Fruit fly (Drosophila melanogaster) whole organism, prepupa: Measurements from ENCODE around the gene Phlpp.
A peak's percentile ranks its signal among the peaks of the same experiment; 100 is the strongest.

Experiments used
- Blimp-1 ChIP-seq: fragments of 200-800 bp; sonication (Bioruptor generic); optimal IDR thresholded peaks from 3 replicates; lab custom pipeline; 2017; ENCODE audit warnings: missing biosample characterization, missing genetic modification characterization, mild to moderate bottlenecking, moderate library complexity, missing genetic modification reagents
- CG10631 ChIP-seq: fragments of 200-800 bp; sonication (Bioruptor generic); optimal IDR thresholded peaks from 2 replicates; lab custom pipeline; 2016; ENCODE audit warnings: missing biosample characterization, missing genetic modification characterization
- CG11294 ChIP-seq: fragments of 200-800 bp; sonication (Bioruptor generic); IDR thresholded peaks from 2 replicates; pipeline ENCODE4 v1.3.6; 2022; ENCODE audit warnings: missing biosample characterization, missing genetic modification characterization
- CG11902 ChIP-seq: fragments of 200-800 bp; sonication (Bioruptor generic); optimal IDR thresholded peaks from 3 replicates; lab custom pipeline; 2016; ENCODE audit warnings: missing biosample characterization, missing genetic modification characterization
- CG15336 ChIP-seq: fragments of 200-800 bp; sonication (Bioruptor generic); IDR thresholded peaks from 2 replicates; pipeline ENCODE4 v1.3.6; 2022; ENCODE audit warnings: missing biosample characterization, missing genetic modification characterization
- CG1621 ChIP-seq: fragments of 200-800 bp; sonication (Bioruptor generic); optimal IDR thresholded peaks from 3 replicates; lab custom pipeline; 2018; ENCODE audit warnings: missing biosample characterization, mild to moderate bottlenecking, missing genetic modification characterization
- CG3032 ChIP-seq: fragments of 200-800 bp; optimal IDR thresholded peaks from 2 replicates; lab custom pipeline; 2019; ENCODE audit warnings: missing biosample characterization, mild to moderate bottlenecking, missing genetic modification characterization, moderate library complexity
- CG31627 ChIP-seq: fragments of 200-800 bp; sonication (Bioruptor generic); optimal IDR thresholded peaks from 3 replicates; lab custom pipeline; 2016; ENCODE audit warnings: missing biosample characterization, missing genetic modification characterization
- CG32006 ChIP-seq: fragments of 200-800 bp; sonication (Bioruptor generic); optimal IDR thresholded peaks from 3 replicates; lab custom pipeline; 2017; ENCODE audit warnings: missing biosample characterization, mild to moderate bottlenecking, missing genetic modification characterization
- CG3919 ChIP-seq: fragments of 200-800 bp; sonication (Bioruptor generic); optimal IDR thresholded peaks from 3 replicates; lab custom pipeline; 2016; ENCODE audit warnings: missing biosample characterization, missing genetic modification characterization
- CG4318 ChIP-seq: fragments of 200-800 bp; sonication (Bioruptor generic); optimal IDR thresholded peaks from 3 replicates; lab custom pipeline; 2017; ENCODE audit warnings: missing biosample characterization, mild to moderate bottlenecking, missing genetic modification characterization
- CG6163 ChIP-seq: fragments of 200-800 bp; sonication (Bioruptor generic); IDR thresholded peaks from 3 replicates; pipeline ENCODE4 v1.3.6; 2022; ENCODE audit warnings: missing biosample characterization, missing genetic modification characterization
- CG6792 ChIP-seq: fragments of 200-800 bp; sonication (Bioruptor generic); optimal IDR thresholded peaks from 3 replicates; lab custom pipeline; 2016; ENCODE audit warnings: missing biosample characterization, missing genetic modification characterization
- CG6808 ChIP-seq: fragments of 200-800 bp; sonication (Bioruptor generic); optimal IDR thresholded peaks from 3 replicates; lab custom pipeline; 2017; ENCODE audit warnings: missing biosample characterization, missing genetic modification characterization, mild to moderate bottlenecking, moderate library complexity, missing genetic modification reagents
- CG8319 ChIP-seq: fragments of 200-800 bp; sonication (Bioruptor generic); optimal IDR thresholded peaks from 3 replicates; lab custom pipeline; 2016; ENCODE audit warnings: missing biosample characterization, missing genetic modification characterization
- CG8632 ChIP-seq: fragments of 200-800 bp; sonication (Bioruptor generic); optimal IDR thresholded peaks from 3 replicates; lab custom pipeline; 2016; ENCODE audit warnings: missing biosample characterization, missing genetic modification characterization
- CG9139 ChIP-seq: fragments of 200-800 bp; sonication (Bioruptor generic); optimal IDR thresholded peaks from 3 replicates; lab custom pipeline; 2017; ENCODE audit warnings: missing biosample characterization, mild to moderate bottlenecking, missing genetic modification characterization
- Eip75B ChIP-seq: fragments of 200-800 bp; sonication (Bioruptor generic); optimal IDR thresholded peaks from 3 replicates; lab custom pipeline; 2016; ENCODE audit warnings: missing biosample characterization, missing genetic modification characterization
- Eip78C ChIP-seq: fragments of 200-800 bp; sonication (Bioruptor generic); peaks from one replicate; lab custom pipeline; 2016; ENCODE audit warnings: missing biosample characterization, missing genetic modification characterization
- Ets21C ChIP-seq: fragments of 200-800 bp; sonication (Bioruptor generic); optimal IDR thresholded peaks from 3 replicates; lab custom pipeline; 2016; ENCODE audit warnings: missing biosample characterization, missing genetic modification characterization
- Ets96B ChIP-seq: fragments of 200-800 bp; optimal IDR thresholded peaks from 2 replicates; lab custom pipeline; 2019; ENCODE audit warnings: missing biosample characterization, mild to moderate bottlenecking, missing genetic modification characterization, moderate library complexity
- Gug ChIP-seq: fragments of 200-800 bp; sonication (Bioruptor generic); IDR thresholded peaks from 2 replicates; pipeline ENCODE4 v1.3.6; 2022; ENCODE audit warnings: missing biosample characterization, missing genetic modification characterization
- Hr38 ChIP-seq: sonication (Bioruptor generic); optimal IDR thresholded peaks from 2 replicates; lab custom pipeline; 2016; ENCODE audit warnings: missing biosample characterization, missing genetic modification characterization
- Hr39 ChIP-seq: fragments of 200-800 bp; sonication (Bioruptor generic); optimal IDR thresholded peaks from 2 replicates; lab custom pipeline; 2016; ENCODE audit warnings: missing biosample characterization, missing genetic modification characterization
- Hr4 ChIP-seq: fragments of 200-800 bp; sonication (Bioruptor generic); optimal IDR thresholded peaks from 3 replicates; lab custom pipeline; 2016; ENCODE audit warnings: missing biosample characterization, missing genetic modification characterization
- Lpt ChIP-seq: fragments of 200-800 bp; sonication (Bioruptor generic); optimal IDR thresholded peaks from 3 replicates; lab custom pipeline; 2016; ENCODE audit warnings: missing biosample characterization, missing genetic modification characterization
- Met ChIP-seq: fragments of 200-800 bp; sonication (Bioruptor generic); optimal IDR thresholded peaks from 3 replicates; lab custom pipeline; 2016; ENCODE audit warnings: missing biosample characterization, missing genetic modification characterization
- Smox ChIP-seq: fragments of 200-800 bp; sonication (Bioruptor generic); optimal IDR thresholded peaks from 3 replicates; lab custom pipeline; 2016; ENCODE audit warnings: missing biosample characterization, missing genetic modification characterization
- Sox102F ChIP-seq: fragments of 200-800 bp; sonication (Bioruptor generic); optimal IDR thresholded peaks from 2 replicates; lab custom pipeline; 2016; ENCODE audit warnings: missing biosample characterization, mild to moderate bottlenecking, missing genetic modification characterization
- achi ChIP-seq: fragments of 200-800 bp; sonication (Bioruptor generic); optimal IDR thresholded peaks from 3 replicates; lab custom pipeline; 2016; ENCODE audit warnings: missing biosample characterization, missing genetic modification characterization
- acj6 ChIP-seq: fragments of 200-800 bp; sonication (Bioruptor generic); optimal IDR thresholded peaks from 3 replicates; lab custom pipeline; 2016; ENCODE audit warnings: missing biosample characterization, missing genetic modification characterization
- cyc ChIP-seq: fragments of 200-800 bp; sonication (Bioruptor generic); optimal IDR thresholded peaks from 3 replicates; lab custom pipeline; 2016; ENCODE audit warnings: missing biosample characterization, missing genetic modification characterization
- dac ChIP-seq: fragments of 200-800 bp; sonication (Bioruptor generic); optimal IDR thresholded peaks from 2 replicates; lab custom pipeline; 2017; ENCODE audit warnings: missing biosample characterization, mild to moderate bottlenecking, missing genetic modification characterization
- dsx ChIP-seq: fragments of 200-800 bp; optimal IDR thresholded peaks from 3 replicates; lab custom pipeline; 2019; ENCODE audit warnings: missing biosample characterization, mild to moderate bottlenecking, missing genetic modification characterization, moderate library complexity; ENCODE audit not compliant: poor library complexity, severe bottlenecking
- eg ChIP-seq: fragments of 200-800 bp; sonication (Bioruptor generic); IDR thresholded peaks from 3 replicates; pipeline ENCODE4 v1.3.6; 2022; ENCODE audit warnings: missing biosample characterization, missing genetic modification characterization
- esn ChIP-seq: fragments of 200-800 bp; sonication (Bioruptor generic); optimal IDR thresholded peaks from 2 replicates; lab custom pipeline; 2016; ENCODE audit warnings: missing biosample characterization, mild to moderate bottlenecking, missing genetic modification characterization, moderate library complexity
- fd59A ChIP-seq: fragments of 200-800 bp; sonication (Bioruptor generic); optimal IDR thresholded peaks from 2 replicates; lab custom pipeline; 2017; ENCODE audit warnings: missing biosample characterization, mild to moderate bottlenecking, missing genetic modification characterization, missing genetic modification reagents
- fd85E ChIP-seq: fragments of 200-800 bp; sonication (Bioruptor generic); optimal IDR thresholded peaks from 3 replicates; lab custom pipeline; 2016; ENCODE audit warnings: missing biosample characterization, missing genetic modification characterization
- pdm3 ChIP-seq: fragments of 200-800 bp; sonication (Bioruptor generic); optimal IDR thresholded peaks from 3 replicates; lab custom pipeline; 2016; ENCODE audit warnings: missing biosample characterization, missing genetic modification characterization
- salr ChIP-seq, 2 experiments: fragments of 200-800 bp; sonication (Bioruptor generic); optimal IDR thresholded peaks; 3 replicates each; lab custom pipeline; 2016 to 2018; ENCODE audit warnings: missing biosample characterization in 2 of 2, missing genetic modification characterization in 2 of 2, mild to moderate bottlenecking in 1 of 2
- ss ChIP-seq, 2 experiments: fragments of 200-800 bp; sonication (Bioruptor generic); optimal IDR thresholded peaks; 2 replicates in 1 of 2; 3 replicates in 1 of 2; lab custom pipeline; 2017 to 2018; ENCODE audit warnings: mild to moderate bottlenecking in 2 of 2, missing biosample characterization in 2 of 2, missing genetic modification characterization in 2 of 2, moderate library complexity in 1 of 2
- svp ChIP-seq: fragments of 200-800 bp; sonication (Bioruptor generic); peaks from one replicate; lab custom pipeline; 2016; ENCODE audit warnings: missing biosample characterization, missing genetic modification characterization
- topi ChIP-seq: fragments of 200-800 bp; sonication (Bioruptor generic); optimal IDR thresholded peaks from 3 replicates; lab custom pipeline; 2016; ENCODE audit warnings: missing biosample characterization, missing genetic modification characterization
- vri ChIP-seq: fragments of 200-800 bp; sonication (Bioruptor generic); optimal IDR thresholded peaks from 3 replicates; lab custom pipeline; 2016; ENCODE audit warnings: missing biosample characterization, mild to moderate bottlenecking, missing genetic modification characterization

Phlpp gene

DNA sequence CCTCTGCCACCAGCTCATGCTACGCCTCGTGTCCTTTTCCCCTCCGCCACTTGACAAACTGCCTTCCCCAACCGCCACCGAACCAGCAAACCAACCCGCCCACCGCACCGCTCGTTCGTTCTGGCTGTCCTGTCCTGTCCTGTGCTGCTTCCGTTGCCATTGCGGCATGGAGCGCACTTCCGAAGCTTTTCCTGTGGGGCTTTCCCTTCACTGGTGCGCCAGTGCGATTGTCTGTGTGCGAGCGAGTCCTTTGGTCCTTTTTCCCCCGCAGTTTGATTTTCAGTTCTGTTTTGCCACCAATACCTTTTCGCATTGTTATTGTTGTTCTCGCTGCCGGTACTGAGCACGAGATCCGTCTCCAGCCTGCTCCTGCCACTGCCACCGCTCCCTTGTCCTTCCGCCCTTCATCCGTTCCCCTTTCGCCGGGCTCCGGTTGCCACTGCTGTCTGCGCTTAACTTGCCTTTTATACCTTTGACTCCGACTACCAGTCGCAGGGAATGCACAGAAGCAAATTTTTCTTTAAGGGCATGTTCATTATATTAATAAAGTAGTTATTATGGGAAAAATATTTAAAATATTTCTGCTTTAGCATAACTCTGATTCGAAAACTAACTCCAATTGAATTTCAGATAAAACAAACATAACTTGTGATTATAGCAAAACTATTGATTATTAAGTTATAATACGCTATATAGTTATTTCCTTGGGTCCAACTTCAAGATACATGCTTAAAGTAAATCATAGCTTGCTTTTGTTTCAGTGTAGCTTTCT, 34.8 kb upstream of the Phlpp start (continued):
- TF ChIP-seq fd85E (GFP tag; lab: Kevin White, UChicago) (no peak), Eip75B (GFP tag; lab: Kevin White, UChicago) (peak; percentile 53), Ets21C (GFP tag; lab: Kevin White, UChicago) (peak; percentile 33), Blimp-1 (peak; percentile 30), acj6 (GFP tag; lab: Kevin White, UChicago) (peak; percentile 56), CG15336 (GFP tag; lab: Robert Waterston, UW) (no peak), CG3032 (tag; lab: Kevin White, UChicago) (peak; percentile 81), CG6792 (peak; percentile 54), CG10631 (GFP tag; lab: Kevin White, UChicago) (peak; percentile 47), Lpt (GFP tag; lab: Kevin White, UChicago) (no peak), svp (GFP tag; lab: Kevin White, UChicago) (peak; percentile 66), cyc (GFP tag; lab: Kevin White, UChicago) (peak; percentile 28), eg (GFP tag; lab: Robert Waterston, UW) (no peak), Eip78C (peak; percentile 90), CG9139 (GFP tag; lab: Kevin White, UChicago) (peak; percentile 55), Gug (GFP tag; lab: Robert Waterston, UW) (no peak), CG6808 (GFP tag; lab: Kevin White, UChicago) (peak; percentile 75), Hr39 (GFP tag; lab: Kevin White, UChicago) (peak; percentile 34), fd59A (peak; percentile 49), vri (GFP tag; lab: Kevin White, UChicago) (peak; percentile 4), achi (GFP tag; lab: Kevin White, UChicago) (peak; percentile 57), Smox (GFP tag; lab: Kevin White, UChicago) (peak; percentile 57), Ets96B (tag; lab: Kevin White, UChicago) (peak; percentile 77), salr (GFP tag; optimal IDR thresholded peaks at IDR 0.05; lab: Kevin White, UChicago) (peak; percentile 31 to 39)

DNA sequence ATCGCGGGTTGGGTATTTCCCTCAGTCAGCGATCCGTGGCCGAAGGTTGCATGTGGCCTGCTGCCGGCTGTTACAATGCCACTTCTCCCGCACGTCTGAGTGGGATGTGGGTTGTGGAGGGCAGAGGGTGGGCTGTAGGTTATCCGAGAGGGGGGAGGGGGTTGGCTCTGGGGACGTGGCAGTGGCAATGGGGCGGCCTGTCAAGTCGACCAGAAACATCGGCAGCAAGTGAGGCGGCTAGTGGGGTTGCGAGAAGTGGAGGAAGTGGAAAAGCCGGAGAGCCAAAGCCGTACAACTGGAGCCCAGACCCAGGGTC, 34.2 kb upstream of the Phlpp start:
- no peak for TF ChIP-seq Eip78C
- peak in 1 of 2 experiments; percentile 9 for TF ChIP-seq ss (GFP tag; optimal IDR thresholded peaks at IDR 0.05; lab: Kevin White, UChicago)
- TF ChIP-seq dsx (GFP tag; lab: Kevin White, UChicago) = peak; percentile 6

DNA sequence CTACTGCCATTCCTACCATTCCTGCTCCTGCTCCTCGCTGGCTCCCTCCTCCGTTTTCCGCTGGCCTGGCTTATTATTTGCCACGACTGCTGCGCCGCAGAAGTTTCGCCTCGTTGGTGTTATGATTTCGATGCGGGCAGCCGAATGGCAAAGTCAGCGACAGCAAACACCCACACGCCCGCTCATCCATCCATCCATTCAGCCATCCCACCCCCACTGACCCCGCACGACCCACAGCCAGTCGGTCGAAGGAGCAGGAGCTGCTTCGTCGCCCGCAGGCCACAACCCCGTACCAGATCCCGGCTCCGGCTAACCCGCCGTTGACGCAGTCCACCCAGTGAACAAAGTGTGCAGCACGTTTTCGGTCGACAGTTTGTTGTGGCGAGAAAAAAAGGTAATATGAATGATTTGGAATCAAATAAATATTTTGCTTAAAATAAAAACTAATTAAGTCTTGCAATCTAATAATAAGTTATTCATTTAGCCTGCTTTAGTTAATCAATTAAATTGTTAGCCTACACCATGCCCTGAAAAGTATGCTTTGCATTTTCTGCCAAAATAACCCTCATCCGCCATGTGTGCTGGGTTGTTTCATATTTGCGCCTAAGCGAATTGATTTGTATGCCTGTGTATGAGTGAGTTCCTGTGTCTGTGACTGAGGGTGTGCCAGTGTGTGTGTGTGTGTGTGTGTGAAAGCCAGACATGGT, 32.3 kb upstream of the Phlpp start:
- TF ChIP-seq pdm3 (GFP tag; lab: Kevin White, UChicago) (peak; percentile 58), Sox102F (peak; percentile 21), CG32006 (GFP tag; lab: Kevin White, UChicago) (peak; percentile 55), topi (peak; percentile 25), Lpt (GFP tag; lab: Kevin White, UChicago) (no peak), CG1621 (tag; lab: Kevin White, UChicago) (peak; percentile 60), Hr4 (GFP tag; lab: Kevin White, UChicago) (peak; percentile 21), Eip78C (peak; percentile 86), CG3032 (tag; lab: Kevin White, UChicago) (peak; percentile 70), cyc (GFP tag; lab: Kevin White, UChicago) (peak; percentile 9), salr (GFP tag; optimal IDR thresholded peaks at IDR 0.05; lab: Kevin White, UChicago) (peak; percentile 32), Hr39 (GFP tag; lab: Kevin White, UChicago) (peak; percentile 16), Eip75B (GFP tag; lab: Kevin White, UChicago) (peak; percentile 42), CG8319 (GFP tag; lab: Kevin White, UChicago) (no peak), CG8632 (GFP tag; lab: Kevin White, UChicago) (peak; percentile 43), Hr38 (GFP tag; lab: Kevin White, UChicago) (no peak), CG4318 (GFP tag; lab: Kevin White, UChicago) (peak; percentile 11), CG31627 (GFP tag; lab: Kevin White, UChicago) (peak; percentile 33), Met (GFP tag; lab: Kevin White, UChicago) (peak; percentile 45), ss (GFP tag; optimal IDR thresholded peaks at IDR 0.05; lab: Kevin White, UChicago) (peak; percentile 20 to 74), CG11294 (no peak), CG11902 (GFP tag; lab: Kevin White, UChicago) (peak; percentile 5), CG6163 (GFP tag; lab: Robert Waterston, UW) (peak; percentile 27; the same call in 1 of the 3 replicates), dac (GFP tag; lab: Kevin White, UChicago) (no peak), acj6 (GFP tag; lab: Kevin White, UChicago) (peak; percentile 34), CG3919 (GFP tag; lab: Kevin White, UChicago) (peak; percentile 30), dsx (GFP tag; lab: Kevin White, UChicago) (peak; percentile 71), esn (peak; percentile 48)
